Fruit fly (Drosophila melanogaster) S2 (cell line): ENCODE data around the gene Smvt.

Source experiments
- CG8478 ChIP-seq: fragments of >200 bp; optimal IDR thresholded peaks from 2 replicates; lab custom pipeline; 2018
- CTCF ChIP-seq, 2 experiments: fragments of >200 bp; optimal IDR thresholded peaks; 2 replicates each; lab custom pipeline; 2018

dm6 chr3R:31793664-31794417, 32.5 kb upstream of the Smvt start, which contains the start of the genes Mccc1 and Acf:
- TF ChIP-seq CG8478 (lab: Kevin White, UChicago) (no peak), CTCF (optimal IDR thresholded peaks at IDR 0.05; lab: Kevin White, UChicago) (no peak)
